Fruit fly (Drosophila melanogaster): ENCODE measurements around the gene CG7362.

The CG7362 gene

DNA sequence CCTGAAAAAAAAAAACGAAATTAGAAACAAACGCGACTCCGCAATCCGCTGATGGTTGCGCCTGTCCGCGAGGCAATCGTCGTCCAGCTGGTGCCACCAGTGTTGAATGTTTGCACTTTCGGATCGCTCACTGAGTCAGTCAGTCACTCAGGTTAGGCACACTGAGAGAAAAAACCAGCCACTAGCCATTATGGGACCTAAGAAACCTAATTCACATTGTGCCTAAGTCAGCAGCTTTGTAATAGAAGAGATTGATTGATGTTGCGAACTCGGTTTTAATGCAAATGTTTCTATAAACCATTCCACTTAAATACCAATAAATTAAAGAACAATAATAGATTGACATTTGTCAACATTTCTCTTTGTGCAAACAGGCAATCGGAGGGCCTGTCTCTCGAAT is 6.8 kb upstream of the CG7362 start:
- TF ChIP-seq insv (optimal IDR thresholded peaks at IDR 0.05), result no peak
- no peak for TF ChIP-seq psq (optimal IDR thresholded peaks at IDR 0.05)
- TF ChIP-seq Myc (optimal IDR thresholded peaks at IDR 0.05), result no peak
- no peak for TF ChIP-seq ttk (optimal IDR thresholded peaks at IDR 0.05)

DNA sequence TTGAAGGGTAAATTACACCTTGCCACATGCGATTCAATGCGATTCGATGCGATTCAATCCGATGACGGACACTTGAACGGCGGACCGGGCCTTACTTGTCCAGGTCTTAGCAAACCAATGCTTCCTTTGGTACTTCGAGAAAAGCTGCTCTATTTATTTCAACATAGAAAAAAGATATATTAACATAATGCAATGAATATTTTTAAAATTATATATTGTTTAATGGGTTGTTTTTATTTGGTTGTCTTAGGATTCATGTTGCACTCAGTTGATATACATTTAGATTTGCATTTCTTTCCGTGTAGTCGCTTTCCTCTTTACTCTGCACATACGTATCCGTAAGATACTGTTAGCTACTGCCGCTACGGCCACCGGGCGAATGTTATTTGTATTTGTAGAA is 4.1 kb upstream of the CG7362 start:
- TF ChIP-seq Myc (optimal IDR thresholded peaks at IDR 0.05) (no peak), Sin3A (optimal IDR thresholded peaks at IDR 0.05) (no peak), psq (optimal IDR thresholded peaks at IDR 0.05) (no peak), h (optimal IDR thresholded peaks at IDR 0.05) (no peak), insv (optimal IDR thresholded peaks at IDR 0.05) (no peak), ttk (optimal IDR thresholded peaks at IDR 0.05) (no peak)

DNA sequence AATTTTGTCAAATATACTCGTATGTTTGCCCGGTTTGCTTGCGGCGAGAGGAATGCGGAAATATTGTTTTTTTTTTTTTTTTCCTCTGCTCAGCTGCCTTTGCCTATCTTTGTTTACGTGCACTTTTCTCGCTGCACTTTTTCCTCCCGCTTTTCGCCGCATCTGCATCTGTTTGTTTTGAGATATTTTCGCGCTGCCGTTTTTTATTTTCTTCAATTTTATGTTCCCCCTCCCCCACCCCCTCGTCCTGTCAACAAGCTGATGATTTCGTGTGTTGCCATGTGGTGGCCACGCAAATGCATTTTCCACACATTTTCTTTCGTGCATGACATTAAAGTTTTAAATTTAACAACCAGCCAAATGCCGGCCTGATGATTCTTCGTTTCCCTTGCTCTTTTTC is 1.8 kb upstream of the CG7362 start:
- TF ChIP-seq psq (optimal IDR thresholded peaks at IDR 0.05) (no peak), ttk (optimal IDR thresholded peaks at IDR 0.05) (no peak), h (optimal IDR thresholded peaks at IDR 0.05) (no peak), insv (optimal IDR thresholded peaks at IDR 0.05) (no peak), Sin3A (optimal IDR thresholded peaks at IDR 0.05) (no peak), Myc (optimal IDR thresholded peaks at IDR 0.05) (no peak)

DNA sequence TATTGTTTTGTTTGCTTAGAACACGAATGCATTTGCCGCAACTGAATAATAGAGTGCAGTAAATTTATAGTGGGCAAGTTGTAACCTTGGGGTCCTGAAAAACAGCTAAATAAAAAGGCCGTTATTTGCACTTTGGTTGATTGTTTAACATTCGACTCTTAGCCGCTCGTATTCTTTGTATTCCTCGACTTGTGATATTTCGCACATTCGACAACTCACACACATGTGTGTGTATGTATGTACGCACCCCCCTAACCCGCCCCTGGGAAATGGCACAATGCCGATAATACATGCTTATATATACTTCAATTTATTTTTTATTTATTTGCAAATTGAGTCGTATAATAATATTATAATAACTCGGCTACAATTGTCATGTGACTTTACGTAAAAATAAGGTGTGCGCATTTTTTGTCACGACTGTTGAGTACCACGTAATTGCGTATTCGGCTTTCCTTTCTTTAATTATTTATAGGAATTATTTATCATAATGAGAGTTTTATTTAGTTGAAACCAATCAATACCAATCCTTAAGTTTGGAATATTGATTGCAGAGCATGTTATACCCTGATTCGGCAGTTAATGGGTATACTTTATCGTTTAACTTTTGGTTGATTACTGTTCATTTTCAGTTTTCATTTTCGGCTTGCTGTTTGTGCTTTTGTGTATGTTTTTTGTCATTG is 687 bp upstream of the CG7362 start:
- TF ChIP-seq h (optimal IDR thresholded peaks at IDR 0.05), result no peak
- TF ChIP-seq ttk (optimal IDR thresholded peaks at IDR 0.05), result no peak
- TF ChIP-seq Sin3A (optimal IDR thresholded peaks at IDR 0.05), result no peak
- TF ChIP-seq psq (optimal IDR thresholded peaks at IDR 0.05), result no peak

DNA sequence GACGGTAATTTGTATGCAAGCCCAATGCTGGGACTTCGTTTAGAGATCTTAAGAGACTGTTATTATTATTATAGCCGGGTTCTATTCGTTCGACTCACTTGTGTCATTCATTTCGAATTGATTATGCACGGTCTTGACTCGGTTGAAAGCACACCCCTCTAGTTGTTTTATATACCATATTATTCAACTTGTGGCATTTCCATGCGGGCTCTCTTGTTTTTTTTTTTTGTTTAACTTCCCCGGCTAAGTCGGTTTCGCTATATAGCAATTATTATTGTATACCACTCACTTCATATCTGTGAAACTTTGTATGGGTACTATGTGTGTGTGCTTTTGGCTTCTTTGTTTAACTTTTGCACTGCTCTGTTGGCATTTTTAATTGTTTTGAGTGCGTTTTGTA is 3.2 kb downstream of the CG7362 start, which contains the start of gene smp-30:
TSS of gene smp-30 (minus strand) at position 224 of the 400 bp plus-strand sequence.
- TF ChIP-seq ttk (optimal IDR thresholded peaks at IDR 0.05), result no peak
- TF ChIP-seq Myc (optimal IDR thresholded peaks at IDR 0.05), result no peak
- no peak for TF ChIP-seq h (optimal IDR thresholded peaks at IDR 0.05)

DNA sequence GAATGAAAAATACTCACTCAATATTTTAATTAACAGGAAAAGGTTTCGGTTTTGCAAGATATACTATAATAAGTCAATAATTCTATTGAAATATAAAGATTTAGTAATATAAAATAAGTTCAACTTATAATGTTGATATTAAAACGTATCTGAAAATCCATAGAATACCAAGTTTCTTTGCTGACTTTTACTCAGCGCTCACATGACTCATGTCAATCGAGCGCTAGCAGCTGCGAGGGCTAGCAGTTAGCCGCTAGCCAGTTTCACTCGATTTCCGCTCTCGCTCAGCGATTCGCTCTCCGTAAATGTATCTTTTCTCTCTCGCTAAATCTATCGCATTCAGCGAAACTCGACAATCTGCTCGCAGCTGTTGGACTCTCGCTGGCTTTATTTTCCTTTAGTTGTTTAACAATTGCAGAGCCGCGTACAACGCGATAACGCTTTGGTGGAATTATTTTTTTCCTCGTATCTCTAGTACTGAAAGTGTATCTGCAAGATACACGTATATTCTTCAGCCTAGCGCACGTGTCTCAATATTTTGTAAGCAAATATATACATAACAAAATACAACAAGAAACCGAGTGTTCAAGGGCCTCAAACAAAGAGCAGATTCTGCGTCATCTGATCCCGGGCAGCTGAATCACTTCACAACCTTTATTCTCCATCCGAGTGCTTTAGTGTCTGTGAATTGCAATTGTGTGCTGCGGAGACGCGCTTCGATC is 5.0 kb downstream of the CG7362 start:
- TF ChIP-seq psq (optimal IDR thresholded peaks at IDR 0.05) (no peak), insv (optimal IDR thresholded peaks at IDR 0.05) (no peak), ttk (optimal IDR thresholded peaks at IDR 0.05) (no peak), h (optimal IDR thresholded peaks at IDR 0.05) (no peak), Myc (optimal IDR thresholded peaks at IDR 0.05) (no peak), Sin3A (optimal IDR thresholded peaks at IDR 0.05) (no peak)

DNA sequence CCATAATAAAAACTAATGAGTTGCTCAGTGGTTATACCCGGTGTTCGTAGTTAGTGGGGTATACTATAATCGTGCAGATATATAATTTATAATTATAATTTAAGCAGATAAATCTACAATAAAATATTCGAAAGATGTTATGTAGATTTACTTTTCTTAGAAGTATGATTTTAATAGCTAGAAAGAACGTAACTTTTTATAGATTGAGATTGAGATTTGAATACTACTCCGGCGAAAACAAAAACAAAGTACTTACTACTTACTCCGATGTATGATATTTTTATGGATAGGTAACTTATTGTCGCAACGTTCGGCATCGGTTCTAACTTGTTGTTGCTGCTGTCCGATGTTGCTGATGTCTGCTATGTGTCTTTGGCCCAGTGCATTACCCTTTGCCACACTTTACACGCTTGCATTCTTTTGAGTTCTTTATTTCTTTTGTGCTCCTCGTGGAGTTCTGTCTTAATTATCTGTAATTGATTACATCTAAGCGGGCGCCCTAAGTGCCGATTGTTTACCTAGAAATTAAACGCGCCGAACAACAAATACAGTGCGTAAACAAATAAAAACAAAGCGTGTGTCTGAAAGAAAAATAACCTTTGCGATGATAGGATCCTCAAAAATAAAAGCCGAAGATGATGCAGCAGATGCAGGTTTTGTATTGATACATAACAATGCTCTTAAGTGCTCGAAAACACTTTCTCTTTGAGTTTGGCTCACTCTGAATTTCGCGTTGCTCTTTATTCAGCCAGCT is 5.8 kb downstream of the CG7362 start:
- TF ChIP-seq ttk (optimal IDR thresholded peaks at IDR 0.05), result no peak
- no peak for TF ChIP-seq h (optimal IDR thresholded peaks at IDR 0.05)
- no peak for TF ChIP-seq insv (optimal IDR thresholded peaks at IDR 0.05)
- no peak for TF ChIP-seq Myc (optimal IDR thresholded peaks at IDR 0.05)
- TF ChIP-seq Sin3A (optimal IDR thresholded peaks at IDR 0.05), result no peak

DNA sequence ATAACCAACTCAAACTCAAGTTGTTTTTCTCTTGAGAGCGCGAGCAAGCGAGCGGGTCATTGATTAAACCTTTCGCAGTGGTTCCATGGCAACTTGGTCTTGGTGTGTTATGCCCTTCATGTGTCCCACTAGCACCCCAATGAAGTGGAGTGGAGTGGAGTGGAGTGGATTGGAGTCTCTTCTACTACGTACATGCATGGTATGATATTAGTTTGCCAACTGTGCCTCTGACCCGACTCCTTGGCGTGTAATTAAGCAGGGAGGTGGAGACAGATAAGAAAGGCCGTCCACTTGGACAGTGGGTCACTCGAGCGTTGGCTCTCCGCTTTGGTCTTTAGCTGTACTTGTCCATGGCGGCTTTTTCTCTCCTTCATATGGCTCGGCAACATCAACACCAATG is 6.3 kb downstream of the CG7362 start:
- no peak for TF ChIP-seq insv (optimal IDR thresholded peaks at IDR 0.05)
- no peak for TF ChIP-seq ttk (optimal IDR thresholded peaks at IDR 0.05)
- no peak for TF ChIP-seq h (optimal IDR thresholded peaks at IDR 0.05)
- TF ChIP-seq psq (optimal IDR thresholded peaks at IDR 0.05), result no peak

DNA sequence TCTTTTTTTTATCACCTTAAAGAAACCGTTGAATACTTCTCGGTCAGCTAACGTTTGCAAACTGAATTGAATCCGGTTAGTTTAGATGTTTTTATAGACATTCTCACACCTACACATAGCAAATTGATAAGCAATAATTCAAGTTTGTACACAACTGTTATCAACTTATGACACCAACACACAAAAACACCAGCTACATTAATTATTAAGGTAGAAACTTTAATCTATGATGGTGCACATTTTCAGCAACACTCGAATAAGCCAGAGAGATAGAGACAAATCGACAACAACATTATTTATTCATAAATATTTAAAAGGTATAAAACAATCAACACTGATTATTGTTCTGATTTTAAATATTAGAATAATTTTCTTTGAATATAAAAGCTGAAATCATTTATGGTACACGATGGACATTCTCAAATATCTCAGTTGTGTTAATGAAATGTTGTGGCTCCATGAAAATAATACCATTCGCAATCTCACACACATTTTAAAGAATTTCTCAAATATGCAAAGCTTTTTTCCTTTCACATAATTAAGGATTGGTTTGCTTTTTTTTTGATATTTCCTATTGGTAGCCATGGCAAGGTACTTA is 6.9 kb downstream of the CG7362 start:
- TF ChIP-seq Myc (optimal IDR thresholded peaks at IDR 0.05) (no peak), psq (optimal IDR thresholded peaks at IDR 0.05) (no peak), h (optimal IDR thresholded peaks at IDR 0.05) (no peak), ttk (optimal IDR thresholded peaks at IDR 0.05) (no peak), insv (optimal IDR thresholded peaks at IDR 0.05) (no peak), Sin3A (optimal IDR thresholded peaks at IDR 0.05) (no peak)

DNA sequence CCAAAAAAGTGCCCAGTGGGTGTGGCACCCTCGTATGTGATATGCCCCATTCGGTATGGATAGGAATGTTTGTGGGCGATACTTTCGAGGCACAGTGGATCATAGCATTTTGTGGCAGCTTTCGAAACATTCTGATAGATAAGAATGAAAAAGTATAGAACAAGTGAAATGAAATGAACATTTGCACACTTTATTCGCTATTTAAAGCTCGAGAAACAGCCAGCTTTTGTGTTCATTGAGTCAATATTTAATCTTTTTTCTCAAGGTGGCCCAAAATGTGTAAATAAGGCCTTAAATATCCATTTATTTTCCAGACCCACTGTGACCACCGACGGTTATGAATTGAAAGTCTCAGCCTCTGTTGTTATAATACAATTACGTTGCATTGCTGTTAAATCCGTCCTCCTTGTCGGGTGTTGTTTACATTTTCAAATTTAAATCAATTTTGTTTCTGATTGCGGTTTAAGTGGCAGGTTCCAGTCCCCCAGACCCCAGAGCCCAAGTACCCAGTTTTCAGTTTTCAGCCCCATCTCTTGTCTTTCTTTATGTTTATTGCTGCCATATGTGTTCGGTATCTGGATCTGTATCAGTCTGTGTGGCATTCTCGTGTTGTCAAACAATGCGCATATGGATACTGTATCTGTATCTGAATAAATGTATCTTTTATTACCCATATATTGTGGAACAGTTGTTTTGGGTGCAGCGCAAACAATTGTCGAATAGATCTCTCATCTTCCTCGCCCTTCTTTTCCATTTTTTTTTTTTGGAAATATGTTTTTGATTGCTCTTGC is 9.7 kb downstream of the CG7362 start:
- no peak for TF ChIP-seq Myc (optimal IDR thresholded peaks at IDR 0.05)
- no peak for TF ChIP-seq Sin3A (optimal IDR thresholded peaks at IDR 0.05)
- TF ChIP-seq ttk (optimal IDR thresholded peaks at IDR 0.05), result no peak
- TF ChIP-seq h (optimal IDR thresholded peaks at IDR 0.05), result no peak
- TF ChIP-seq psq (optimal IDR thresholded peaks at IDR 0.05), result no peak
- no peak for TF ChIP-seq insv (optimal IDR thresholded peaks at IDR 0.05)

DNA sequence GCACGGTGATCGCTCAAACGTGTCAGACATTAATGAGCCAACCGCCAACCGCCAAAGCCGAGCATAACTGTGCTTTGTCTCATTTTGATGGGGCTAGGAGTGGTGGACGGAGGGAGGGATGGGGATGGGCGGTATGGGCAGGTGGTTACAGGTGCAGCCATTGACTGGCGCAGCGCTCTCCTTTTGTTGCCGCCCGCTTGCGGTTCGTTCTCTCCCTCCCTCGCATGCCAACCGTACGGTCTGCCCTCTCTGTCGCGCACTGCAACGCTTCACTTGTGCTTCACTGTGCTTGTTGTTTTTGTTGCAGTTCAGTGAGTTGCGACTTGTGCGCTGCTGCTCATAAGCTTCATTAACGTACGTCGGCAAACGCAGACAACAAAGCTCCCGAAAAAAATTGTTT is 10.8 kb downstream of the CG7362 start:
- TF ChIP-seq psq (optimal IDR thresholded peaks at IDR 0.05) (no peak), insv (optimal IDR thresholded peaks at IDR 0.05) (no peak), ttk (optimal IDR thresholded peaks at IDR 0.05) (no peak), h (optimal IDR thresholded peaks at IDR 0.05) (no peak), Sin3A (optimal IDR thresholded peaks at IDR 0.05) (no peak), Myc (optimal IDR thresholded peaks at IDR 0.05) (no peak)
